Fruit fly (Drosophila melanogaster) whole organism, larva: ENCODE results near the gene CG43293.
"Not testable (repeated sequence)": the region's sequence is repeated elsewhere in the genome, so short reads cannot be mapped to it uniquely, and the experiment has no call there.

Experiments
- noc ChIP-seq: fragments of 200-800 bp; sonication (Bioruptor generic); optimal IDR thresholded peaks from 3 replicates; lab custom pipeline; 2019; ENCODE audit warnings: missing biosample characterization, mild to moderate bottlenecking, missing genetic modification characterization, moderate library complexity

The CG43293 gene

dm6 chr3L:6184884-6185438, at the start of gene CG43293, which contains the start of gene D19B:
TSS of gene CG43293 (plus strand) at chr3L:6185189.
TSS of gene D19B (minus strand) at chr3L:6184920.
- peak; percentile 72 for TF ChIP-seq noc (tag; lab: Kevin White, UChicago)

- no peak for TF ChIP-seq noc (tag; lab: Kevin White, UChicago)
Observed at dm6 chr3L:6136691-6137090, 48.3 kb upstream of the CG43293 start, which contains the start of gene Lcp65Af. TSS of gene Lcp65Af (minus strand) at chr3L:6136791.

dm6 chr3L:6138018-6138417, 47.0 kb upstream of the CG43293 start, which contains the start of gene Lcp65Ae:
TSS of gene Lcp65Ae (minus strand) at chr3L:6138118.
- no peak for TF ChIP-seq noc (tag; lab: Kevin White, UChicago)

dm6 chr3L:6138586-6138985, 46.4 kb upstream of the CG43293 start:
- no peak for TF ChIP-seq noc (tag; lab: Kevin White, UChicago)

- TF ChIP-seq noc (tag; lab: Kevin White, UChicago): no peak
Observed at dm6 chr3L:6139924-6140574, 44.9 kb upstream of the CG43293 start, which contains the start of gene Cpr65Av. TSS of gene Cpr65Av (minus strand) at chr3L:6139974.

- no peak for TF ChIP-seq noc (tag; lab: Kevin White, UChicago)
Observed at dm6 chr3L:6140771-6141472, 44.1 kb upstream of the CG43293 start.

- TF ChIP-seq noc (tag; lab: Kevin White, UChicago): no peak
Observed at dm6 chr3L:6141538-6141937, 43.5 kb upstream of the CG43293 start.

- no peak for TF ChIP-seq noc (tag; lab: Kevin White, UChicago)
Observed at dm6 chr3L:6142313-6142712, 42.7 kb upstream of the CG43293 start, which contains the start of gene Cpr65Aw. TSS of gene Cpr65Aw (minus strand) at chr3L:6142413.

- TF ChIP-seq noc (tag; lab: Kevin White, UChicago): no peak
Observed at dm6 chr3L:6143188-6143755, 41.7 kb upstream of the CG43293 start, which contains the start of gene Lcp65Ad. TSS of gene Lcp65Ad (plus strand) at chr3L:6143395.

- no peak for TF ChIP-seq noc (tag; lab: Kevin White, UChicago)
Observed at dm6 chr3L:6144769-6145220, 40.2 kb upstream of the CG43293 start, which contains the start of gene Lcp65Ac. TSS of gene Lcp65Ac (plus strand) at chr3L:6144819.

dm6 chr3L:6146374-6146773, 38.6 kb upstream of the CG43293 start, which contains the start of gene Lcp65Ab2:
TSS of gene Lcp65Ab2 (plus strand) at chr3L:6146674.
- not testable (repeated sequence) for TF ChIP-seq noc (tag; lab: Kevin White, UChicago)

dm6 chr3L:6147887-6148286, 37.1 kb upstream of the CG43293 start, which contains the start of gene Cpr65Ax1:
TSS of gene Cpr65Ax1 (minus strand) at chr3L:6147987.
- not testable (repeated sequence) for TF ChIP-seq noc (tag; lab: Kevin White, UChicago)

- TF ChIP-seq noc (tag; lab: Kevin White, UChicago): not testable (repeated sequence)
Observed at dm6 chr3L:6149248-6149647, 35.7 kb upstream of the CG43293 start, which contains the start of gene Lcp65Ab1. TSS of gene Lcp65Ab1 (plus strand) at chr3L:6149548.

- TF ChIP-seq noc (tag; lab: Kevin White, UChicago): not testable (repeated sequence)
Observed at dm6 chr3L:6150757-6151354, 34.1 kb upstream of the CG43293 start, which contains the start of the genes Cpr65Ax2 and Lcp65Aa. TSS of gene Cpr65Ax2 (minus strand) at chr3L:6150857. TSS of gene Lcp65Aa (plus strand) at chr3L:6151304.

- TF ChIP-seq noc (tag; lab: Kevin White, UChicago): no peak
Observed at dm6 chr3L:6152531-6152930, 32.5 kb upstream of the CG43293 start, which contains the start of gene Acp65Aa. TSS of gene Acp65Aa (minus strand) at chr3L:6152745.
